Fruit fly (Drosophila melanogaster) whole organism, embryonic: ENCODE measurements around the gene Nup37.
A peak's percentile ranks its signal among the peaks of the same experiment; 100 is the strongest.

Experiments used
- Adf1 ChIP-seq: fragments of 200-800 bp; sonication (Bioruptor generic); IDR thresholded peaks from 2 replicates; pipeline ENCODE4 v1.3.6; 2022; ENCODE audit warnings: missing biosample characterization, missing genetic modification characterization
- CG10274 ChIP-seq: fragments of 200-800 bp; sonication (Bioruptor generic); optimal IDR thresholded peaks from 3 replicates; lab custom pipeline; 2017; ENCODE audit warnings: missing biosample characterization, mild to moderate bottlenecking, missing genetic modification characterization
- CG10462 ChIP-seq: fragments of 200-800 bp; sonication (Bioruptor generic); optimal IDR thresholded peaks from 2 replicates; lab custom pipeline; 2016; ENCODE audit warnings: missing biosample characterization, missing genetic modification characterization
- CG10565 ChIP-seq: fragments of 200-800 bp; sonication (Bioruptor generic); optimal IDR thresholded peaks from 3 replicates; lab custom pipeline; 2016; ENCODE audit warnings: missing biosample characterization, mild to moderate bottlenecking, missing genetic modification characterization
- CG11560 ChIP-seq: fragments of 200-800 bp; sonication (Bioruptor generic); IDR thresholded peaks from 3 replicates; pipeline ENCODE4 v1.3.6; 2022; ENCODE audit warnings: missing biosample characterization, missing genetic modification characterization
- CG14050 ChIP-seq: fragments of 200-800 bp; sonication (Bioruptor generic); IDR thresholded peaks from 3 replicates; pipeline ENCODE4 v1.3.6; 2022; ENCODE audit warnings: missing biosample characterization, missing genetic modification characterization
- CG1602 ChIP-seq: fragments of 200-800 bp; sonication (Bioruptor generic); optimal IDR thresholded peaks from 3 replicates; lab custom pipeline; 2016; ENCODE audit warnings: missing biosample characterization, missing genetic modification characterization
- CG1647 ChIP-seq: fragments of 200-800 bp; sonication (Bioruptor generic); optimal IDR thresholded peaks from 3 replicates; lab custom pipeline; 2016; ENCODE audit warnings: missing biosample characterization, missing genetic modification characterization
- CG16813 ChIP-seq: fragments of 200-800 bp; sonication (Bioruptor generic); IDR thresholded peaks from 3 replicates; pipeline ENCODE4 v1.3.6; 2022; ENCODE audit warnings: missing biosample characterization, missing genetic modification characterization; ENCODE audit not compliant: partially characterized antibody
- CG17361 ChIP-seq: fragments of 200-800 bp; sonication (Bioruptor generic); IDR thresholded peaks from 3 replicates; pipeline ENCODE4 v1.3.6; 2022; ENCODE audit warnings: missing biosample characterization, missing genetic modification characterization
- CG17385 ChIP-seq: fragments of 200-800 bp; sonication (Bioruptor generic); optimal IDR thresholded peaks from 3 replicates; lab custom pipeline; 2018; ENCODE audit warnings: missing biosample characterization, mild to moderate bottlenecking, missing genetic modification characterization
- CG2120 ChIP-seq: fragments of 200-800 bp; sonication (Bioruptor generic); optimal IDR thresholded peaks from 3 replicates; lab custom pipeline; 2016; ENCODE audit warnings: missing biosample characterization, missing genetic modification characterization
- CG2678 ChIP-seq: fragments of 200-800 bp; sonication (Bioruptor generic); optimal IDR thresholded peaks from 3 replicates; lab custom pipeline; 2019; ENCODE audit warnings: missing biosample characterization, mild to moderate bottlenecking, missing genetic modification characterization, moderate library complexity
- CG43689 ChIP-seq: fragments of 200-800 bp; sonication (Bioruptor generic); IDR thresholded peaks from 2 replicates; pipeline ENCODE4 v1.3.6; 2022; ENCODE audit warnings: missing biosample characterization, missing genetic modification characterization
- CG5953 ChIP-seq: fragments of 200-800 bp; sonication (Bioruptor generic); IDR thresholded peaks from 2 replicates; pipeline ENCODE4 v1.3.6; 2022; ENCODE audit warnings: missing biosample characterization, missing genetic modification characterization
- CG6689 ChIP-seq: fragments of 200-800 bp; sonication (Bioruptor generic); IDR thresholded peaks from 2 replicates; pipeline ENCODE4 v1.3.6; 2022; ENCODE audit warnings: missing biosample characterization, missing genetic modification characterization
- CG6791 ChIP-seq: fragments of 200-800 bp; sonication (Bioruptor generic); IDR thresholded peaks from 3 replicates; pipeline ENCODE4 v1.3.6; 2022; ENCODE audit warnings: missing biosample characterization, missing genetic modification characterization; ENCODE audit not compliant: partially characterized antibody
- CG8290 ChIP-seq, 3 experiments: fragments of 200-800 bp; sonication (Bioruptor generic); optimal IDR thresholded peaks; 2 replicates each; lab custom pipeline; 2016 to 2019; ENCODE audit warnings: missing biosample characterization in 3 of 3, missing genetic modification characterization in 3 of 3, mild to moderate bottlenecking in 2 of 3, moderate library complexity in 1 of 3
- CG8388 ChIP-seq: fragments of 200-800 bp; sonication (Bioruptor generic); optimal IDR thresholded peaks from 2 replicates; lab custom pipeline; 2019; ENCODE audit warnings: missing biosample characterization, mild to moderate bottlenecking, missing genetic modification characterization, moderate library complexity
- CG9437 ChIP-seq: fragments of 200-800 bp; sonication (Bioruptor generic); optimal IDR thresholded peaks from 2 replicates; lab custom pipeline; 2018; ENCODE audit warnings: missing biosample characterization, mild to moderate bottlenecking, missing genetic modification characterization
- CG9817 ChIP-seq: fragments of 200-800 bp; sonication (Bioruptor generic); optimal IDR thresholded peaks from 2 replicates; lab custom pipeline; 2018; ENCODE audit warnings: missing biosample characterization, mild to moderate bottlenecking, missing genetic modification characterization, moderate library complexity
- CHES-1-like ChIP-seq: fragments of 200-800 bp; sonication (Bioruptor generic); optimal IDR thresholded peaks from 2 replicates; lab custom pipeline; 2016; ENCODE audit warnings: missing biosample characterization, missing genetic modification characterization
- Camta ChIP-seq: fragments of 200-800 bp; sonication (Bioruptor generic); optimal IDR thresholded peaks from 2 replicates; lab custom pipeline; 2016; ENCODE audit warnings: missing biosample characterization, missing genetic modification characterization
- D ChIP-seq, 2 experiments: fragments of 200-800 bp in 1 of 2; fragments of >200 bp in 1 of 2; sonication (Bioruptor generic) in 1 of 2; optimal IDR thresholded peaks; 2 replicates in 1 of 2; 3 replicates in 1 of 2; lab custom pipeline; 2017; ENCODE audit warnings: mild to moderate bottlenecking in 1 of 2, missing biosample characterization in 1 of 2, missing genetic modification characterization in 1 of 2, missing genetic modification reagents in 1 of 2
- Dbx ChIP-seq: fragments of 200-800 bp; sonication (Bioruptor generic); IDR thresholded peaks from 3 replicates; pipeline ENCODE4 v1.3.6; 2022; ENCODE audit warnings: missing biosample characterization, missing genetic modification characterization
- Dek ChIP-seq: fragments of 200-800 bp; sonication (Bioruptor generic); optimal IDR thresholded peaks from 3 replicates; lab custom pipeline; 2019; ENCODE audit warnings: missing biosample characterization, mild to moderate bottlenecking, missing genetic modification characterization, moderate library complexity
- Eip74EF ChIP-seq, 2 experiments: fragments of 200-800 bp in 1 of 2; fragments of >200 bp in 1 of 2; sonication (Bioruptor generic) in 1 of 2; optimal IDR thresholded peaks; 2 replicates each; lab custom pipeline; 2017 to 2019; ENCODE audit warnings: missing biosample characterization in 2 of 2, missing genetic modification characterization in 2 of 2, mild to moderate bottlenecking in 1 of 2, moderate library complexity in 1 of 2
- GATAe ChIP-seq: fragments of 200-800 bp; sonication (Bioruptor generic); conservative IDR thresholded peaks from 2 replicates; pipeline ENCODE4 v1.3.6; 2022; ENCODE audit warnings: missing biosample characterization, missing genetic modification characterization
- H2.0 ChIP-seq: fragments of 200-800 bp; sonication (Bioruptor generic); IDR thresholded peaks from 2 replicates; pipeline ENCODE4 v1.3.6; 2022; ENCODE audit warnings: missing biosample characterization, missing genetic modification characterization
- Neu2 ChIP-seq: fragments of 200-800 bp; sonication (Bioruptor generic); optimal IDR thresholded peaks from 3 replicates; lab custom pipeline; 2016; ENCODE audit warnings: missing biosample characterization, missing genetic modification characterization, borderline replicate concordance
- Opbp ChIP-seq: fragments of 200-800 bp; sonication (Bioruptor generic); IDR thresholded peaks from 3 replicates; pipeline ENCODE4 v1.3.6; 2022; ENCODE audit warnings: missing biosample characterization, missing genetic modification characterization; ENCODE audit not compliant: partially characterized antibody
- Sry-δ ChIP-seq: fragments of 200-800 bp; sonication (Bioruptor generic); optimal IDR thresholded peaks from 2 replicates; lab custom pipeline; 2016; ENCODE audit warnings: missing biosample characterization, missing genetic modification characterization
- br ChIP-seq: fragments of >200 bp; optimal IDR thresholded peaks from 2 replicates; lab custom pipeline; 2017
- dpn ChIP-seq, 2 experiments: fragments of 200-800 bp; sonication (Bioruptor generic); optimal IDR thresholded peaks; 3 replicates each; lab custom pipeline; 2016; ENCODE audit warnings: missing biosample characterization in 2 of 2, missing genetic modification characterization in 2 of 2
- ewg ChIP-seq: fragments of 200-800 bp; sonication (Bioruptor generic); optimal IDR thresholded peaks from 3 replicates; lab custom pipeline; 2017; ENCODE audit warnings: mild to moderate bottlenecking, missing biosample characterization, missing genetic modification reagents, missing genetic modification characterization
- grn ChIP-seq: fragments of 200-800 bp; sonication (Bioruptor generic); optimal IDR thresholded peaks from 3 replicates; lab custom pipeline; 2017; ENCODE audit warnings: missing biosample characterization, missing genetic modification characterization
- her ChIP-seq: fragments of 200-800 bp; sonication (Bioruptor generic); optimal IDR thresholded peaks from 2 replicates; lab custom pipeline; 2016; ENCODE audit warnings: missing biosample characterization, missing genetic modification characterization
- lilli ChIP-seq: fragments of 200-800 bp; sonication (Bioruptor generic); optimal IDR thresholded peaks from 3 replicates; lab custom pipeline; 2016; ENCODE audit warnings: missing biosample characterization, missing genetic modification characterization
- pan ChIP-seq, 4 experiments: fragments of >200 bp in 3 of 4; fragments of 200-800 bp in 1 of 4; sonication (Bioruptor generic) in 1 of 4; optimal IDR thresholded peaks in 3 of 4; IDR thresholded peaks in 1 of 4; 2 replicates each; pipeline versions ENCODE4 v1.3.6 to Lab custom; 2017 to 2022; ENCODE audit warnings: missing biosample characterization in 2 of 4, missing genetic modification characterization in 2 of 4, mixed read lengths in 1 of 4
- pum ChIP-seq: fragments of 200-800 bp; sonication (Bioruptor generic); optimal IDR thresholded peaks from 2 replicates; lab custom pipeline; 2016; ENCODE audit warnings: missing biosample characterization, missing genetic modification characterization
- repo ChIP-seq: fragments of 200-800 bp; sonication (Bioruptor generic); optimal IDR thresholded peaks from 2 replicates; lab custom pipeline; 2016; ENCODE audit warnings: missing biosample characterization, missing genetic modification characterization
- scrt ChIP-seq: fragments of 200-800 bp; sonication (Bioruptor generic); optimal IDR thresholded peaks from 2 replicates; lab custom pipeline; 2018; ENCODE audit warnings: missing biosample characterization, mild to moderate bottlenecking, missing genetic modification characterization, moderate library complexity
- sr ChIP-seq: fragments of 200-800 bp; sonication (Bioruptor generic); IDR thresholded peaks from 3 replicates; pipeline ENCODE4 v1.3.6; 2022; ENCODE audit warnings: missing biosample characterization, missing genetic modification characterization
- ssp ChIP-seq: fragments of 200-800 bp; sonication (Bioruptor generic); IDR thresholded peaks from 2 replicates; pipeline ENCODE4 v1.3.6; 2022; ENCODE audit warnings: missing biosample characterization, missing genetic modification characterization
- stwl ChIP-seq: fragments of 200-800 bp; sonication (Bioruptor generic); optimal IDR thresholded peaks from 3 replicates; lab custom pipeline; 2018; ENCODE audit warnings: missing biosample characterization, mild to moderate bottlenecking, missing genetic modification characterization, moderate library complexity
- ttk ChIP-seq: fragments of 200-800 bp; sonication (Bioruptor generic); IDR thresholded peaks from 2 replicates; pipeline ENCODE4 v2.1.2; 2022; ENCODE audit warnings: missing biosample characterization, missing genetic modification characterization
- wdn ChIP-seq: fragments of 200-800 bp; sonication (Bioruptor generic); IDR thresholded peaks from 2 replicates; pipeline ENCODE4 v1.3.6; 2022; ENCODE audit warnings: missing biosample characterization, missing genetic modification characterization
- z ChIP-seq: fragments of 200-800 bp; sonication (Bioruptor generic); IDR thresholded peaks from 3 replicates; pipeline ENCODE4 v1.3.6; 2022; ENCODE audit warnings: missing biosample characterization, missing genetic modification characterization

The Nup37 gene

DNA sequence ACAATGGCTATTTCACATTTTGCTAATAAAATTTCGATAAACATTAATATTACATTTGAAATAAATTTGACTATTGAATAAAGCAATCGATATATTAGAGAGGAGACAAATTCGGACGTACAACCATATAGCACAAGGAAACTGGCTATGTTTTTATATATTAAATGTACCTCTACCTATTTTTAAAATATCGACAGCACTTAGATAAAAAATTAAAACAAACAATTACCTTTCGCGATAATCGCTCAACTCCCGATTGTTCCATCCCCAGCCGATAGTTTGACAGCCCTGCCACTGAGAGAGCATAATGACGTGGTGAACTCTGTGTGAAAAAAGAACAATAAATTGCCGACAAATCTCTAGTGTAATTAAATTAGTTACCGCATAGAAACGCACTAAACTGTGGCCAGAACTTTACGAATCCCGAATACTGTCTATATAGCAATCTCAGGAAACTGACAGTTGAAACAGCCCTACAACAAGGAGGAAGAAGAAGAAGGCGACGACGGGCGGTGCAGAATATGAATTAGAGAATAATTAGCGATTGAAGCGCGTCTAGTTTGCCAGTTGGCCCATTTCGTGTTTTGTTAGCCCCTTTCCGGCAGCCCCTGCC lies 11.3 kb downstream of the Nup37 start, which contains the start of gene CG11857 (continued):
- TF ChIP-seq Adf1 (GFP tag; lab: Robert Waterston, UW) (peak; percentile 89), CG9437 (GFP tag; lab: Kevin White, UChicago) (peak; percentile 88), sr (GFP tag; lab: Robert Waterston, UW) (peak; percentile 87; the same call in 2 of the 3 replicates), CG8388 (GFP tag; lab: Kevin White, UChicago) (peak; percentile 95), CG6689 (GFP tag; lab: Robert Waterston, UW) (peak; percentile 98), Sry-δ (GFP tag; lab: Kevin White, UChicago) (peak; percentile 99), grn (GFP tag; lab: Kevin White, UChicago) (peak; percentile 79), CG11560 (tag; lab: Robert Waterston, UW) (peak; percentile 93), GATAe (GFP tag; lab: Robert Waterston, UW) (peak; percentile 97), stwl (tag; lab: Kevin White, UChicago) (peak; percentile 91), ttk (GFP tag; lab: Robert Waterston, UW) (peak; percentile 99), pum (GFP tag; lab: Kevin White, UChicago) (peak; percentile 99), repo (peak; percentile 95), CG10565 (GFP tag; lab: Kevin White, UChicago) (peak; percentile 91), CG1602 (peak; percentile 99), D (optimal IDR thresholded peaks at IDR 0.05; lab: Kevin White, UChicago) (no peak), D (GFP tag; optimal IDR thresholded peaks at IDR 0.05; lab: Kevin White, UChicago) (peak; percentile 96), ssp (GFP tag; lab: Robert Waterston, UW) (peak; percentile 95), Camta (GFP tag; lab: Kevin White, UChicago) (peak; percentile 98), her (GFP tag; lab: Kevin White, UChicago) (peak; percentile 92), CG9817 (tag; lab: Kevin White, UChicago) (peak; percentile 99), CG8290 (GFP tag; optimal IDR thresholded peaks at IDR 0.05; lab: Kevin White, UChicago) (peak; percentile 98), CG8290 (tag; optimal IDR thresholded peaks at IDR 0.05; lab: Kevin White, UChicago) (peak; percentile 90 to 97), scrt (GFP tag; lab: Kevin White, UChicago) (peak; percentile 87), CG43689 (peak; percentile 93), z (GFP tag; lab: Robert Waterston, UW) (peak; percentile 70; the same call in 2 of the 3 replicates), CG17361 (peak; percentile 99), Dbx (peak; percentile 99), CG1647 (GFP tag; lab: Kevin White, UChicago) (peak; percentile 97), CHES-1-like (GFP tag; lab: Kevin White, UChicago) (peak; percentile 97), H2.0 (GFP tag; lab: Robert Waterston, UW) (peak; percentile 99), lilli (GFP tag; lab: Kevin White, UChicago) (peak; percentile 99), wdn (GFP tag; lab: Robert Waterston, UW) (peak; percentile 97), CG17385 (GFP tag; lab: Kevin White, UChicago) (peak; percentile 94), CG16813 (GFP tag; lab: Robert Waterston, UW) (peak; percentile 100), br (lab: Kevin White, UChicago) (no peak), Neu2 (peak; percentile 83), CG5953 (GFP tag; lab: Robert Waterston, UW) (peak; percentile 96), CG10462 (GFP tag; lab: Kevin White, UChicago) (peak; percentile 97), pan (optimal IDR thresholded peaks at IDR 0.05; lab: Kevin White, UChicago) (no peak), pan (GFP tag; optimal IDR thresholded peaks at IDR 0.05 in 1 of 2, IDR thresholded peaks at IDR 0.05 in 1 of 2) (peak in 1 of 2 experiments; percentile 99), Opbp (GFP tag; lab: Robert Waterston, UW) (peak; percentile 99), CG6791 (GFP tag; lab: Robert Waterston, UW) (peak; percentile 98), CG10274 (peak; percentile 81), dpn (GFP tag; optimal IDR thresholded peaks at IDR 0.05; lab: Kevin White, UChicago) (peak; percentile 98 to 99), CG2120 (GFP tag; lab: Kevin White, UChicago) (peak; percentile 99), Dek (tag; lab: Kevin White, UChicago) (peak; percentile 98), CG14050 (peak; percentile 98), Eip74EF (GFP tag; optimal IDR thresholded peaks at IDR 0.05; lab: Kevin White, UChicago) (peak in 1 of 2 experiments; percentile 85), CG2678 (peak; percentile 98), ewg (GFP tag; lab: Kevin White, UChicago) (peak; percentile 92)
